Worm (Caenorhabditis elegans): ENCODE measurements around the gene sri-4.

sri-4 gene

DNA sequence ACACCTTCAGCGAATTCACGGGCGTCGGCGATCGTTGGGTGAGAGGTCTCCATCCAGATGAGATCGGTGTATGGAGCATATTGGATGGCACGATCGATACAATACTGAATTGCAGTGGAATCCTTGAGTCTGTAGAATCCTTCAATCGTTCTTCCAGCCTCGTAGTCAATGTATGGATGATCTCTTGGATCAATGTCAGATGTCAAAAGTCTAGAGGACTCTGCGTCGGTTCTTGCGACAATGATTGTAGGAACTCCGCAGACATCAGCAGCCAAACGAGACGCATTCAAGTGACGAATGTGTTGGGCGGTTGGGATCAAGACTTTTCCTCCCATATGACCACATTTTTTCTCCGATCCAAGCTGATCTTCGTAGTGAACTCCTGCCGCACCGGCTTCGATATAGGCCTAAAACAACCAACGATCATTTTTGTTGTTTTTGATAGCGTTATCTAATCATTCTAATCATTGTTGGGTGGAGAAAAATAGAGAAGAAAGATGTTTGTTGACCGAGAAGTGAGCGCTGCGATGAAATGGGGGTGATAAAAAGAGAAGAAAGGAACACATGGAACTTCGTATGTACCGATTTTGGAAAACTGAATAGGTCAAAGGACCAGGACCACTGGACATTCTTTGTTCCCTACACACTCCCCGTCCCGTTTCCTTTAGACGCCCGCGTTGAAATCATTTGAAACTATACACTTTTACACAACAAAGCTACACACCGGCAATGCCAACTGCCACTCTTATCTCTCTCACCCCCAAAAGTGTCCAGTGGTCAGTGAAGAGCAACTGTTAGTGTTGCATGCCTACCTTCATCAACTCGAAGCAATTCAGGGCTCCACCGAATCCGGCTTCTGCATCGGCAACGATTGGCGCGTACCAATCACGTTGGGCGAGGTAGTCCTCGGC is 21.3 kb upstream of the sri-4 start:
- peak; percentile 37 for TF ChIP-seq elt-2 (tag; optimal IDR thresholded peaks at IDR 0.05)
- no peak for TF ChIP-seq eyg-1 (tag; optimal IDR thresholded peaks at IDR 0.05)

DNA sequence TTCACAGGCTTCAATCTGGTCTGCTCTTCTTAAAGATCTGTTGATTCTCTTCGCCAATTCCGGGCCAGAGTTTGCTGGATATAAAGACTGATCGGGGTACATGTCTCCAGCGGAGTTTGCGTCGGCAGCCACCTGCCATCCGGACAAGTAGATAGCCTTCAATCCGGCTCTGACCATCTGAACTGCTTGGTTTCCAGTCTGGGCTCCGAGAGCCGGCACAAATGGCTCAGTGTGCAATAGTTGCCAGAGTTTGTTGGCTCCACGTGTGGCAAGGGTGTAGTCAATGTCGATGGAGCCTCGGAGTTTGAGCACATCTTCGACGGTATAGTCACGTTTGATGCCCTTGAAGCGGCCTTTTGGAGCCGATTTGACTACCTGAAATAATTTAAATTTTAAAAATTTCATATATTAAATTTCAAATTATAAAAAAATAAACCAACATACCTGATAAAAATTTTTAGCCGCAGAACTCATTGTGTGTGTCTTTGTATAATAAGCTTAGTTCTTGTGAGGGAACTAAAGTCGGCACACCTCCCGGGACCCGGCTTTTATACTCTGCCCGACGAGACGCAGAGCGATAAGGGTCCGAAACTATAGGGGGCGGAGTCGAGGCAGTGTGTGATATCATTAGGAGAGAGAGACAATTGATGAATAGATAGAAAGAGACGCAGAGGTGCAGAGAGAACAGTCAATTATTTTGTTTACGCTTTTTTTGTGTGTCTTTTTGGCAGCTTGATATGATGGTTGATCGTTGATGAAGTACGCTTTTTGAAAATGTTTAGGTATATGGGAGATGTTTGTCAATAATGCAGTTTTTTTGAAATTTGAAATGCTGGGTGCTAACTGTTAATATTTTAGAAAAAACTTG is 20.4 kb upstream of the sri-4 start, which contains the start of the genes icl-1 and srh-2:
icl-1 (minus strand) TSS at position 521 of the 868 bp plus-strand sequence.
srh-2 (plus strand) TSS at position 818 of the 868 bp plus-strand sequence.
- TF ChIP-seq unc-55 (GFP tag; optimal IDR thresholded peaks at IDR 0.05), result peak; percentile 19
- TF ChIP-seq nfya-1 (tag; optimal IDR thresholded peaks at IDR 0.05), result peak; percentile 19
- no peak for TF ChIP-seq ceh-9 (tag; optimal IDR thresholded peaks at IDR 0.05)
- no peak for TF ChIP-seq K09A11.1 (tag; optimal IDR thresholded peaks at IDR 0.05; ENCODE audit: insufficient read depth)
- TF ChIP-seq hlh-30 (tag; optimal IDR thresholded peaks at IDR 0.05; ENCODE audit: insufficient read depth), result no peak
- peak; percentile 2 for TF ChIP-seq K02D7.2 (tag; optimal IDR thresholded peaks at IDR 0.05)
- TF ChIP-seq ceh-34 (tag; optimal IDR thresholded peaks at IDR 0.05), result no peak
- TF ChIP-seq ceh-18 (tag; optimal IDR thresholded peaks at IDR 0.05), result peak; percentile 14
- TF ChIP-seq elt-2 (tag; optimal IDR thresholded peaks at IDR 0.05), result peak; percentile 78
- TF ChIP-seq rnt-1 (tag; optimal IDR thresholded peaks at IDR 0.05), result no peak
- no peak for TF ChIP-seq odd-2 (tag; optimal IDR thresholded peaks at IDR 0.05)
- TF ChIP-seq lin-11 (tag; optimal IDR thresholded peaks at IDR 0.05), result no peak

DNA sequence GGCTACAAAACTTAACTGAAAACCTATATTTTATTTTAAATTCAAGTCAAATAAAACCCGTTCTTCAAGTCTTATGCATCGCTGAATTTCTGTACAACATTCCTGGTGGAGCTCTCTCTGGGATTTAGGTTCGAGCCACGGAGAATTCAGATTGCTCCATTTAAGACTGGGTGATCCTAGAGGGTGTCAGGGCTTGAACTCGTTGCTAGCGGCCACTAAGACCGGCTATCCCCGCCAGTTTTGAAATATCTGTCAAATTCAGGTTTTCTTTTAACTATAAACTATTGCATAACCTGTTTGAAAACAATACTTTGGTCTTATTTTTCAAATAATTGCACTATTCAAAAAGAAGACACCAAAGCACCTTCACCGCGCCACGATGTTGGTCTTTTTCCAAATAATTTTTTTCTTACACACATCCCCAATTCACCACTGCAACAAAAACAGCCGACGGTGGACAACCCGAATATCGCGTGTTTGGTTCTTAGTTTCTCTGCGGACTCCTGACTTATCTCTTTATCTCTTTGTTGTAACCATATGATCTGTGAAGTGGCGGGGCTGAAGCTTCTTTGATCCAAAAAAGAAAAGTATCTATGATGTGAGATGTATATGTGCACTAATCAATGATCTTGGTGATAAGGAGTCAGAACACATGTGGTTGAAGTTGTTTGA is 19.2 kb upstream of the sri-4 start:
- TF ChIP-seq ceh-48 (tag; optimal IDR thresholded peaks at IDR 0.05) (no peak), ets-4 (tag; optimal IDR thresholded peaks at IDR 0.05) (no peak), hlh-30 (tag; optimal IDR thresholded peaks at IDR 0.05; ENCODE audit: insufficient read depth) (peak; percentile 6)

DNA sequence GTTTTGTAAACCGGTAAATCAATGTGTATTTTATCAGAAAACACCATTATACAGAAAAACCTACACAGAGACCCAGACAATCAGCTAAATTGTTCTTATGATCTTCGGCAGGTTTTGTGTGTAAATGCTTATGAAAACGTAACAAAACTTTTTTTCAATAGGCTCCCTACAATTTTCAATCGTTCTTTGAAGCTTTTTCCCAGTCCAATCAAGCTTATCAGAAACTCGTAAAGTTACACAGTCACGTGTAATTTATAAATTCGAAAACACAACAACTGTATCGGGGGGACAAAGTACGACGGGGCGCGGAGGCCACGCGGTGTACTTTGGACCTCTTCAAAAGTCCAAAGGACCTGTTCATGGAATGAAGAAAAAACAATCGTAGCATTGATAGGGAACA is 17.9 kb upstream of the sri-4 start:
- TF ChIP-seq ceh-6 (GFP tag; optimal IDR thresholded peaks at IDR 0.05) (no peak), hlh-30 (tag; optimal IDR thresholded peaks at IDR 0.05; ENCODE audit: insufficient read depth) (peak; percentile 7), sox-2 (GFP tag; IDR thresholded peaks at IDR 0.05) (no peak), pag-3 (tag; optimal IDR thresholded peaks at IDR 0.05; ENCODE audit: borderline replicate concordance) (no peak), T23F11.4 (GFP tag; optimal IDR thresholded peaks at IDR 0.05) (no peak), nfya-1 (tag; optimal IDR thresholded peaks at IDR 0.05) (no peak), pat-9 (tag; optimal IDR thresholded peaks at IDR 0.05) (no peak)

DNA sequence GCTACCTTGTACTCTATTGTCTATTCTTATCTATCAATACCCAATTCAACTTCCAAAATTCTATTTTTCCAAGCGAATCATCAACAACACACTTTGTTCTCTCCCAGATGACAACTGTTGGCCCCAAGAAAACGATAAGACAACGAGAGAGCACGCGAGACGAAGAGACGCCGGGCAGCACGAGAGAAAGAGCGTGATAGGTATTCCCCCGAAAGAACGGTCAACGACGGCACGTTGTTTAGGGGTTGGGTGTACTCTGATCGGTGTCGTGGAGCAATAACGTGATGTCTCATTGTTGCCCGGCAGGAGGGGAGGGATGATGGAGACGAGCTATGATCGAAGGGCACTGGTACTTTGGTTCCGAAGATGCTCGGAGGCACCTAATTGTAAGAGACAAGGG is 16.8 kb upstream of the sri-4 start:
- TF ChIP-seq dve-1 (tag; optimal IDR thresholded peaks at IDR 0.05), result peak; percentile 5
- TF ChIP-seq unc-55 (GFP tag; optimal IDR thresholded peaks at IDR 0.05), result peak; percentile 95
- peak; percentile 49 for TF ChIP-seq F13H6.1 (tag; optimal IDR thresholded peaks at IDR 0.05)
- peak; percentile 78 for TF ChIP-seq nfya-1 (tag; optimal IDR thresholded peaks at IDR 0.05)
- peak; percentile 66 for TF ChIP-seq tbx-2 (tag; optimal IDR thresholded peaks at IDR 0.05)
- TF ChIP-seq gmeb-2 (tag; optimal IDR thresholded peaks at IDR 0.05), result no peak
- peak; percentile 83 for TF ChIP-seq pqm-1 (tag; optimal IDR thresholded peaks at IDR 0.05)
- TF ChIP-seq hlh-30 (tag; optimal IDR thresholded peaks at IDR 0.05; ENCODE audit: insufficient read depth), result peak; percentile 91
- peak; percentile 22 for TF ChIP-seq ceh-34 (tag; optimal IDR thresholded peaks at IDR 0.05)
- TF ChIP-seq ets-4 (tag; optimal IDR thresholded peaks at IDR 0.05), result peak; percentile 32
- peak; percentile 80 for TF ChIP-seq elt-2 (tag; optimal IDR thresholded peaks at IDR 0.05)
- no peak for TF ChIP-seq K09A11.1 (tag; optimal IDR thresholded peaks at IDR 0.05; ENCODE audit: insufficient read depth)
- peak; percentile 17 for TF ChIP-seq syd-9 (tag; optimal IDR thresholded peaks at IDR 0.05)
- TF ChIP-seq ceh-22 (tag; optimal IDR thresholded peaks at IDR 0.05), result no peak
- TF ChIP-seq ceh-18 (tag; optimal IDR thresholded peaks at IDR 0.05), result peak; percentile 94
- TF ChIP-seq rnt-1 (tag; optimal IDR thresholded peaks at IDR 0.05), result peak; percentile 88
- no peak for TF ChIP-seq lin-11 (tag; optimal IDR thresholded peaks at IDR 0.05)
